Worm (Caenorhabditis elegans): ENCODE data around the gene R09E10.5.

R09E10.5 gene

DNA sequence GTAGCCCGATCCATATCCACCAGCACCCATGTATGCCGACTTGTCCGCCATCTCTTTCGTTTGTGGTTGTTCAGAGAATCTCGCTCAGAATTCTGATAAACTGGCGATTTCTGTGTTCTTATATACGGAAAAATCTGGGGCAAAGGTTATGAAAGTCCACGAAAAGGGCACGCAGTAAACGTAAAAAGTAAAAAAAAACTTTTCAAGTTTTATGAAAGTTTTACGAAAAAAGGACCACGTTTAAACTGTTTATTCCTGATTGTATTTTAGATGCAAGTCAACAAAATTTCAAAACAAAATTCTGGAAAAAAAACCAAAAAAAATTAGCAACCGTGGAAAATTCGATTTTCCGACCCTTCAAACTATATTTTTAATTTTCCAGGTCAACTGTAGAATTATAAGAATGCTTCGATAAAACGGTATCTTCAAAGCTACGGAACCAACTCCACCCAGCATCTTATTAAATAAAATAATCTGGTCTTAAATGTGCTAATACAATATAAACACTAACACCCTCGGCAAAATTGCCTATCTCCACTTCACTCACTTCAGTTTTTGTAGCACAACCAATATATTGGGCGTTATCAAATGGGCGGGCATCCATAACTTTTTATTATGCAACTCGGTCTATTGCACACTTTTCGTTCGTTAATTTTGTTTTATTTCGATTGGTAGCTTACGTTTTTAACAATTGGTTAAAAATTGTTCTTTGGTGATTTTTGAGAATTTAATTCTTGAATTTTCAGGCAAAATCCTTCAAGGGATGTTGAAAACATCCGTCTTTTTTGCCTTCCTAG, 32.8 kb downstream of the R09E10.5 start, which contains the start of the genes nspd-7 and Y43C5A.2 (continued):
- no peak for TF ChIP-seq mxl-2 (GFP tag; conservative IDR thresholded peaks at IDR 0.05)
- no peak for TF ChIP-seq mdl-1 (tag; optimal IDR thresholded peaks at IDR 0.05)
- peak in 1 of 2 experiments; percentile 51 for TF ChIP-seq unc-62 (GFP tag; optimal IDR thresholded peaks at IDR 0.05 in 1 of 2)
- no peak for TF ChIP-seq unc-62 (tag; optimal IDR thresholded peaks at IDR 0.05)
- 0 out of 2 replicates have a peak, but pooled peaks have one; percentile 13 for TF ChIP-seq php-3 (GFP tag; IDR thresholded peaks at IDR 0.05)
- no peak for TF ChIP-seq lim-7 (GFP tag; IDR thresholded peaks at IDR 0.05)
- no peak for TF ChIP-seq arid-1 (GFP tag; conservative IDR thresholded peaks at IDR 0.05)
- TF ChIP-seq dpl-1 (GFP tag; optimal IDR thresholded peaks at IDR 0.05): no peak
- no peak for TF ChIP-seq aly-2 (tag; optimal IDR thresholded peaks at IDR 0.05)
- no peak for TF ChIP-seq ztf-7 (tag; optimal IDR thresholded peaks at IDR 0.05)
- no peak for TF ChIP-seq nhr-25 (tag; optimal IDR thresholded peaks at IDR 0.05; ENCODE audit: borderline replicate concordance, insufficient read depth)
- TF ChIP-seq F26F4.8 (GFP tag; conservative IDR thresholded peaks at IDR 0.05): no peak
- no peak for TF ChIP-seq nhr-76 (tag; optimal IDR thresholded peaks at IDR 0.05)
- no peak for TF ChIP-seq zfp-3 (GFP tag; conservative IDR thresholded peaks at IDR 0.05)
- TF ChIP-seq zip-11 (GFP tag; IDR thresholded peaks at IDR 0.05): no peak

DNA sequence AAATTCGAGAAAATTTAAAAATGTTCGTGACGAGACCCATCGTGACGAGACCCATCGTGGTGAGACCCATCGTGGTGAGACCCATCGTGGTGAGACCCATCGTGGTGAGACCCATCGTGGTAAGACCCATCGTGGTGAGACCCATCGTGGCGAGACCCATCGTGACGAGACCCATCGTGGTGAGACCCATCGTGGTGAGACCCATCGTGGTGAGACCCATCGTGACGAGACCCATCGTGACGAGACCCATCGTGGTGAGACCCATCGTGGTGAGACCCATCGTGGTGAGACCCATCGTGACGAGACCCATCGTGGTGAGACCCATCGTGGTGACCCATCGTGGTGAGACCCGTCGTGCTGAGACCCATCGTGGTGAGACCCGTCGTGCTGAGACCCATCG, 39.2 kb downstream of the R09E10.5 start:
- peak in 1 of 2 experiments; percentile 85; a peak in 2 of 4 replicates for TF ChIP-seq madf-5 (GFP tag; IDR thresholded peaks at IDR 0.05)
- TF ChIP-seq D1046.2 (GFP tag; IDR thresholded peaks at IDR 0.05): 0 out of 2 replicates have a peak, but pooled peaks have one; percentile 30
- peak; percentile 75 for TF ChIP-seq set-16 (GFP tag; IDR thresholded peaks at IDR 0.05)
- 0 out of 2 replicates have a peak, but pooled peaks have one; percentile 54 for TF ChIP-seq F26F4.8 (GFP tag; conservative IDR thresholded peaks at IDR 0.05)
- peak; percentile 66; the same call in 1 of the 2 replicates for TF ChIP-seq lim-7 (GFP tag; IDR thresholded peaks at IDR 0.05)
- TF ChIP-seq ZK337.2 (GFP tag; IDR thresholded peaks at IDR 0.05): 0 out of 2 replicates have a peak, but pooled peaks have one; percentile 17
- 0 out of 2 replicates have a peak, but pooled peaks have one; percentile 9 for TF ChIP-seq nhr-42 (GFP tag; IDR thresholded peaks at IDR 0.05)
- TF ChIP-seq snpc-1.2 (GFP tag; IDR thresholded peaks at IDR 0.05): peak; percentile 59; the same call in 1 of the 2 replicates

DNA sequence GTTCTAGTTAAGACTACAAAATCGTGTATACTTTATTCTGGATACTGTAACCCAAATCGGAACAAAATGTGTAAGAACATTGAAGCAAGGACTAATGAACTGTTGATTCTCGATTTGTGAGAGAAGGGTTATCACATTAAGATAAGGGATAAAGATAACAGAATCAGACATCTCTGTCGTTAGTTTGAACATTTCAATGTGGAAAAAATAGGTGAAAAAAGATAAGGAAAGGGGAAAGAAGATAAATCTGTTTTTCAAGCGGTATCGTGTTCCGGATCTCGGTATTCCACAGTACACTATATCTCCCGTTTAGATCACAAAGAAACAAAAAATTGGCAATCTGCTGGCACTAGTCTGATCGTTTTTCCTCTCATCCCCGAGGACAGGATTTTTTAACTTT, 41.0 kb downstream of the R09E10.5 start:
- TF ChIP-seq zip-11 (GFP tag; IDR thresholded peaks at IDR 0.05) (no peak), D1046.2 (GFP tag; IDR thresholded peaks at IDR 0.05) (no peak), nhr-48 (tag; optimal IDR thresholded peaks at IDR 0.05) (peak; percentile 38), nhr-28 (tag; optimal IDR thresholded peaks at IDR 0.05) (peak; percentile 22), hlh-11 (tag; optimal IDR thresholded peaks at IDR 0.05) (peak; percentile 29), arid-1 (GFP tag; conservative IDR thresholded peaks at IDR 0.05) (no peak), mxl-3 (GFP tag; optimal IDR thresholded peaks at IDR 0.05) (peak; percentile 18)

- no peak for TF ChIP-seq tra-1 (GFP tag; IDR thresholded peaks at IDR 0.05)
- no peak for TF ChIP-seq vab-7 (GFP tag; IDR thresholded peaks at IDR 0.05)
- TF ChIP-seq dpl-1 (GFP tag; optimal IDR thresholded peaks at IDR 0.05): no peak
- no peak for TF ChIP-seq set-16 (GFP tag; IDR thresholded peaks at IDR 0.05)
- TF ChIP-seq rbr-2 (tag; optimal IDR thresholded peaks at IDR 0.05): no peak
- no peak for TF ChIP-seq nhr-76 (tag; optimal IDR thresholded peaks at IDR 0.05)
- TF ChIP-seq lin-15B (tag; optimal IDR thresholded peaks at IDR 0.05): no peak
- TF ChIP-seq ZK337.2 (GFP tag; IDR thresholded peaks at IDR 0.05): no peak
- TF ChIP-seq pha-4 (GFP tag; IDR thresholded peaks at IDR 0.05): no peak
- TF ChIP-seq pha-4 (tag; optimal IDR thresholded peaks at IDR 0.05): no peak
- TF ChIP-seq daf-8 (GFP tag; IDR thresholded peaks at IDR 0.05): no peak
- no peak for TF ChIP-seq nhr-41 (GFP tag; IDR thresholded peaks at IDR 0.05)
- TF ChIP-seq fkh-10 (GFP tag; optimal IDR thresholded peaks at IDR 0.05): no peak
- no peak for TF ChIP-seq sdz-12 (GFP tag; optimal IDR thresholded peaks at IDR 0.05)
- no peak for TF ChIP-seq gei-8 (GFP tag; optimal IDR thresholded peaks at IDR 0.05)
- no peak for TF ChIP-seq zip-11 (GFP tag; IDR thresholded peaks at IDR 0.05)
- TF ChIP-seq ctbp-1 (GFP tag; IDR thresholded peaks at IDR 0.05): no peak
- no peak for TF ChIP-seq lin-13 (GFP tag; optimal IDR thresholded peaks at IDR 0.05)
- no peak for TF ChIP-seq F37D6.2 (tag; optimal IDR thresholded peaks at IDR 0.05)
- TF ChIP-seq unc-130 (GFP tag; optimal IDR thresholded peaks at IDR 0.05): no peak
Observed at ce11 chrIV:10259557-10259956, 42.5 kb downstream of the R09E10.5 start, which contains the start of gene F01G10.9. Gene F01G10.9, minus strand, starts transcription at chrIV:10259657.
